Worm (Caenorhabditis elegans): ENCODE measurements around the gene nhr-11.

- no peak for TF ChIP-seq snpc-4 (tag; optimal IDR thresholded peaks at IDR 0.05)
- TF ChIP-seq mab-9 (GFP tag; IDR thresholded peaks at IDR 0.05), result no peak
- TF ChIP-seq blmp-1 (tag; optimal IDR thresholded peaks at IDR 0.05), result peak; percentile 75
- TF ChIP-seq alr-1 (tag; optimal IDR thresholded peaks at IDR 0.05; ENCODE audit: borderline replicate concordance), result no peak
- no peak for TF ChIP-seq nhr-28 (tag; optimal IDR thresholded peaks at IDR 0.05)
- peak in 3 of 6 experiments; percentile 14 to 21 (median 19) for TF ChIP-seq elt-3 (tag; optimal IDR thresholded peaks at IDR 0.05)
- peak; percentile 43 for TF ChIP-seq skn-1 (tag; optimal IDR thresholded peaks at IDR 0.05)
- TF ChIP-seq lin-35 (GFP tag; optimal IDR thresholded peaks at IDR 0.05), result peak; percentile 33 to 48
- TF ChIP-seq pqm-1 (tag; optimal IDR thresholded peaks at IDR 0.05), result no peak
- TF ChIP-seq ama-1 (optimal IDR thresholded peaks at IDR 0.05), result no peak
- no peak for TF ChIP-seq unc-62 (GFP tag; optimal IDR thresholded peaks at IDR 0.05)
- no peak for TF ChIP-seq unc-130 (tag; optimal IDR thresholded peaks at IDR 0.05)
- TF ChIP-seq aly-2 (tag; optimal IDR thresholded peaks at IDR 0.05), result no peak
Measured at ce11 chrIV:9121545-9121944, 51.7 kb downstream of the nhr-11 start.
